Worm (Caenorhabditis elegans) whole organism, young adult: ENCODE results near the gene ugt-35.
A peak's percentile ranks its signal among the peaks of the same experiment; 100 is the strongest.

ENCODE experiments used
- B0019.2 ChIP-seq: fragments of 200-800 bp; sonication (Bioruptor generic); conservative IDR thresholded peaks from 2 replicates; pipeline ENCODE4 v1.3.6; 2022; ENCODE audit warnings: missing genetic modification reagents, missing genetic modification characterization, missing compliant biosample characterization
- C17E4.6 ChIP-seq: fragments of 200-800 bp; sonication (Bioruptor generic); IDR thresholded peaks from 2 replicates; pipeline ENCODE4 v1.3.6; 2022; ENCODE audit warnings: missing genetic modification reagents, missing genetic modification characterization, missing compliant biosample characterization
- F10E7.11 ChIP-seq: sonication (generic microtip); optimal IDR thresholded peaks from 2 replicates; lab custom pipeline; 2017; ENCODE audit warnings: mild to moderate bottlenecking, missing genetic modification characterization, moderate library complexity, missing compliant biosample characterization
- F39B2.1 ChIP-seq: fragments of 200-800 bp; sonication (Bioruptor generic); IDR thresholded peaks from 2 replicates; pipeline ENCODE4 v1.3.6; 2022; ENCODE audit warnings: missing genetic modification reagents, missing genetic modification characterization, missing compliant biosample characterization
- aptf-2 ChIP-seq: fragments of 200-800 bp; sonication (Bioruptor generic); conservative IDR thresholded peaks from 2 replicates; pipeline ENCODE4 v1.3.6; 2022; ENCODE audit warnings: missing genetic modification reagents, missing genetic modification characterization, missing compliant biosample characterization
- aptf-3 ChIP-seq: fragments of 200-800 bp; sonication (Bioruptor generic); IDR thresholded peaks from 2 replicates; pipeline ENCODE4 v1.3.6; 2022; ENCODE audit warnings: missing genetic modification characterization, missing compliant biosample characterization
- atf-7 ChIP-seq: sonication (generic microtip); optimal IDR thresholded peaks from 2 replicates; lab custom pipeline; 2017; ENCODE audit warnings: mild to moderate bottlenecking, missing genetic modification characterization, missing compliant biosample characterization
- attf-3 ChIP-seq: fragments of 200-800 bp; sonication (Bioruptor generic); conservative IDR thresholded peaks from 2 replicates; pipeline ENCODE4 v1.3.6; 2022; ENCODE audit warnings: missing genetic modification reagents, missing genetic modification characterization, missing compliant biosample characterization
- cebp-1 ChIP-seq, 2 experiments: fragments of 200-800 bp in 1 of 2; sonication (Bioruptor generic) in 1 of 2; sonication (generic microtip) in 1 of 2; IDR thresholded peaks in 1 of 2; optimal IDR thresholded peaks in 1 of 2; 2 replicates each; pipeline versions ENCODE4 v1.3.6 to Lab custom; 2017 to 2022; ENCODE audit warnings: missing compliant biosample characterization in 2 of 2, missing genetic modification characterization in 2 of 2, mild to moderate bottlenecking in 1 of 2, missing genetic modification reagents in 1 of 2, moderate library complexity in 1 of 2
- cebp-2 ChIP-seq: fragments of 200-800 bp; sonication (Bioruptor generic); IDR thresholded peaks from 2 replicates; pipeline ENCODE4 v1.3.6; 2022; ENCODE audit warnings: missing genetic modification characterization, missing compliant biosample characterization
- ekl-4 ChIP-seq: fragments of 200-800 bp; sonication (Bioruptor generic); IDR thresholded peaks from 2 replicates; pipeline ENCODE4 v1.3.6; 2022; ENCODE audit warnings: missing genetic modification reagents, missing genetic modification characterization, missing compliant biosample characterization
- ets-4 ChIP-seq: fragments of 200-800 bp; sonication (Bioruptor generic); optimal IDR thresholded peaks from 2 replicates; lab custom pipeline; 2018; ENCODE audit warnings: mild to moderate bottlenecking, missing genetic modification characterization, missing compliant biosample characterization
- hmg-1.2 ChIP-seq: fragments of 200-800 bp; sonication (Bioruptor generic); IDR thresholded peaks from 2 replicates; pipeline ENCODE4 v1.3.6; 2022; ENCODE audit warnings: missing genetic modification reagents, missing genetic modification characterization, missing compliant biosample characterization
- hsf-1 ChIP-seq: fragments of 200-800 bp; sonication (Bioruptor generic); IDR thresholded peaks from 2 replicates; pipeline ENCODE4 v1.3.6; 2022; ENCODE audit warnings: missing genetic modification reagents, missing genetic modification characterization, missing compliant biosample characterization
- lag-1 ChIP-seq: fragments of 200-800 bp; sonication (Bioruptor generic); IDR thresholded peaks from 2 replicates; pipeline ENCODE4 v1.3.6; 2022; ENCODE audit warnings: missing genetic modification reagents, missing genetic modification characterization, missing compliant biosample characterization
- let-607 ChIP-seq, 2 experiments: fragments of 200-800 bp in 1 of 2; sonication (Bioruptor generic) in 1 of 2; sonication (generic microtip) in 1 of 2; optimal IDR thresholded peaks; 2 replicates each; lab custom pipeline; 2016 to 2018; ENCODE audit warnings: mild to moderate bottlenecking in 2 of 2, missing compliant biosample characterization in 2 of 2, missing genetic modification characterization in 2 of 2, moderate library complexity in 2 of 2, missing genotype in 1 of 2
- lir-1 ChIP-seq: fragments of 200-800 bp; sonication (Bioruptor generic); conservative IDR thresholded peaks from 2 replicates; pipeline ENCODE4 v1.3.6; 2022; ENCODE audit warnings: missing genetic modification reagents, missing genetic modification characterization, missing compliant biosample characterization
- mes-4 ChIP-seq: sonication (generic microtip); optimal IDR thresholded peaks from 2 replicates; lab custom pipeline; 2016; ENCODE audit warnings: missing genotype, missing genetic modification characterization, missing compliant biosample characterization
- mxl-1 ChIP-seq: sonication (generic microtip); optimal IDR thresholded peaks from 2 replicates; lab custom pipeline; 2016; ENCODE audit warnings: missing genetic modification characterization, missing compliant biosample characterization
- nfya-1 ChIP-seq: sonication (generic microtip); optimal IDR thresholded peaks from 2 replicates; lab custom pipeline; 2017; ENCODE audit warnings: antibody characterized with exemption, missing compliant biosample characterization, missing genetic modification characterization, borderline replicate concordance; ENCODE audit not compliant: insufficient read depth
- nhr-80 ChIP-seq: sonication (generic microtip); optimal IDR thresholded peaks from 2 replicates; lab custom pipeline; 2016; ENCODE audit warnings: missing genetic modification characterization, missing compliant biosample characterization
- nhr-90 ChIP-seq: sonication (generic microtip); optimal IDR thresholded peaks from 2 replicates; lab custom pipeline; 2016; ENCODE audit warnings: missing genotype, mild to moderate bottlenecking, missing genetic modification characterization, missing compliant biosample characterization
- rcor-1 ChIP-seq: fragments of 200-800 bp; sonication (Bioruptor generic); IDR thresholded peaks from 2 replicates; pipeline ENCODE4 v1.3.6; 2022; ENCODE audit warnings: missing genetic modification reagents, missing genetic modification characterization, missing compliant biosample characterization
- rec-8 ChIP-seq, 2 experiments: sonication (generic microtip); optimal IDR thresholded peaks; 2 replicates each; lab custom pipeline; 2016; ENCODE audit warnings: mild to moderate bottlenecking in 2 of 2, missing genetic modification characterization in 2 of 2, missing genetic modification reagents in 2 of 2, missing genotype in 2 of 2, missing biosample characterization in 1 of 2, missing compliant biosample characterization in 1 of 2, moderate library complexity in 1 of 2
- sptf-2 ChIP-seq: fragments of 200-800 bp; sonication (Bioruptor generic); optimal IDR thresholded peaks from 2 replicates; lab custom pipeline; 2018; ENCODE audit warnings: mild to moderate bottlenecking, missing genetic modification characterization, missing compliant biosample characterization
- tbp1 ChIP-seq: fragments of 200-800 bp; sonication (Bioruptor generic); optimal IDR thresholded peaks from 2 replicates; lab custom pipeline; 2018; ENCODE audit warnings: mild to moderate bottlenecking, missing genetic modification characterization, missing compliant biosample characterization
- unc-62 ChIP-seq: fragments of 150-350 bp; optimal IDR thresholded peaks from 2 replicates; lab custom pipeline; 2014; ENCODE audit warnings: missing biosample characterization, missing genetic modification reagents, missing genetic modification characterization
- ztf-22 ChIP-seq: fragments of 200-800 bp; sonication (Bioruptor generic); optimal IDR thresholded peaks from 2 replicates; lab custom pipeline; 2018; ENCODE audit warnings: mild to moderate bottlenecking, missing genetic modification characterization, moderate library complexity, missing compliant biosample characterization
- ztf-25 ChIP-seq: fragments of 200-800 bp; sonication (Bioruptor generic); IDR thresholded peaks from 2 replicates; pipeline ENCODE4 v1.3.6; 2022; ENCODE audit warnings: missing genetic modification reagents, missing genetic modification characterization, missing compliant biosample characterization

Gene ugt-35

DNA sequence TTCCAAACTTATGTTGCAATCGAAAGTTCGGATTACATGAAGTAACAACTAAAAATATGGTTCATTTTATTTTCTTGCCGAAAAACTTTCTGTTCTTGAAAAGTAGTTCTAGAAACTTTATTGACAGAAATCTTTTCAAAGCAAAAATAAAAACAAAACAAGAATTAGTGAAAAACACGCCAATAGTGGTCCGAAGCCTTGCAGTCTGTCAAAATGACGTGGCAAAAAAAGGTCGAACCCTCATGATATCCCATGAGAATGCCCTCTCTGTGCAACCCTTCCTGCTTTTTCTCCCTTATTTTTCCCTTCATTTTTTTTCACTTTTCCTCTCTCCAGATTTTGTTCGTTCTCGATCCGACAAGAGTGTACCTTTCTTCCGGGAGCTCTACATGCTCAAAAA, 45.1 kb upstream of the ugt-35 start:
- TF ChIP-seq lag-1 (no peak), aptf-2 (GFP tag; lab: Robert Waterston, UW) (no peak)
- TF ChIP-seq, all 124 proteins: peak for 0

ce11 chrV:10695181-10695580, 41.1 kb upstream of the ugt-35 start, which contains the start of gene C05A2.4:
C05A2.4 (plus strand) TSS chrV:10695481.
- TF ChIP-seq ztf-25 (GFP tag; lab: Robert Waterston, UW) (no peak), F39B2.1 (GFP tag; lab: Robert Waterston, UW) (no peak), rec-8 (tag; optimal IDR thresholded peaks at IDR 0.05; lab: Kevin White, UChicago) (no peak), sptf-2 (no peak), B0019.2 (no peak), C17E4.6 (GFP tag; lab: Robert Waterston, UW) (no peak), aptf-3 (GFP tag; lab: Robert Waterston, UW) (no peak), mxl-1 (tag; lab: Kevin White, UChicago) (no peak)
- TF ChIP-seq, all 124 proteins: peak for 0

ce11 chrV:10693749-10694148, 39.7 kb upstream of the ugt-35 start:
- TF ChIP-seq ztf-22 (GFP tag; lab: Kevin White, UChicago) (peak; percentile 56), lag-1 (no peak), nhr-80 (peak; percentile 98), nhr-90 (tag; lab: Kevin White, UChicago) (no peak), cebp-1 (GFP tag; IDR thresholded peaks at IDR 0.05; lab: Robert Waterston, UW) (no peak), cebp-1 (tag; optimal IDR thresholded peaks at IDR 0.05; lab: Kevin White, UChicago) (peak; percentile 51), ekl-4 (GFP tag; lab: Robert Waterston, UW) (no peak), tbp1 (GFP tag; lab: Kevin White, UChicago) (peak; percentile 9), let-607 (tag; optimal IDR thresholded peaks at IDR 0.05; lab: Kevin White, UChicago) (peak in 1 of 2 experiments; percentile 27), atf-7 (tag; lab: Kevin White, UChicago) (peak; percentile 75), lir-1 (GFP tag; lab: Robert Waterston, UW) (no peak), unc-62 (GFP tag; lab: Kevin White, UChicago) (peak; percentile 58), ets-4 (GFP tag; lab: Kevin White, UChicago) (peak; percentile 30)

DNA sequence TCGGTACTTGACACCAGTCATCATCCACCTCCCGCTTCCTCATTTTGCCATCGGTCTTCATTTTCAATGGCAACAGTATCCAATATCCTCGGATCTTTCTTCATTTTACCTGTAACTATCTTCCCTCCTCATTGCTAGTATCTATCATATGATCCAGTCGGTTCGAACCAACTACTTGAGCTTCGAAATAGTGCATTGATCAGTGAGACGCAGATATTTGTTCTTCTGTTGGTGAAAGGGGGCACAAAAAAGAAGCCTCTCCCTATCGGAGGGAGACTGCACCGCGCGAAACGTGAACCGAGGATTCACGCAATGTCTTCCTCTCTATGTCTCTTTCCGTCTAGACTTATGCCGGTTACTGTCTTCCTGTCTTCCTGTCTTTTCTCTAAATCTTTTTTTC, 37.2 kb upstream of the ugt-35 start:
- peak; percentile 7; the same call in 1 of the 2 replicates for TF ChIP-seq hmg-1.2 (GFP tag; lab: Robert Waterston, UW)
- no peak for TF ChIP-seq cebp-2 (GFP tag; lab: Robert Waterston, UW)

DNA sequence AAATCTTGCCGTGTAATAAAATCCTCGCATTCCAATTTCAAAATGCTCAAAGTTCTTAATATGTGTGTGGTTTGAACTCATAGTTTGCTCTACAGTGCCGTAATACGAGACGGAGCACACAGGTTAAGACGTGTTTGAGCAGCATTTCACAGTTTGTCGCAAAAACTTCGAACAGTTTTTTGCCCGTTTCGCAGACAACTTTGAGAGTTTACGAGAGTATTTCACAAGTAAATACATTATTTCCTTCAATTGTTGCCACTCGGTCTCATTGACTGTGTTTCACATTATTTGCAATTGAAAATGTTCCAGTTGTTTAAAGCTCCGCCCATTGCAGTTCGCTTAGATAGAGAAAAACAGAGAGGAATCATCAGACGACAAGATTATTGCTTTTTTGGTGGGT, 33.5 kb upstream of the ugt-35 start, which contains the start of gene F29F11.20:
Gene F29F11.20 (plus strand): TSS at position 301 of the 400 bp plus-strand sequence.
- TF ChIP-seq rcor-1 (GFP tag; lab: Robert Waterston, UW) (no peak), lir-1 (GFP tag; lab: Robert Waterston, UW) (no peak), mes-4 (tag; lab: Kevin White, UChicago) (no peak), nfya-1 (tag; lab: Kevin White, UChicago) (no peak), F39B2.1 (GFP tag; lab: Robert Waterston, UW) (no peak), attf-3 (GFP tag; lab: Robert Waterston, UW) (no peak), ztf-22 (GFP tag; lab: Kevin White, UChicago) (no peak), tbp1 (GFP tag; lab: Kevin White, UChicago) (no peak), F10E7.11 (no peak), hsf-1 (GFP tag; lab: Robert Waterston, UW) (no peak)
